Worm (Caenorhabditis elegans) whole organism, mixed stage, embryonic: Measurements from ENCODE around the gene bus-18.

Experiments used
- M03D4.4 ChIP-seq: sonication (generic microtip); optimal IDR thresholded peaks from 2 replicates; lab custom pipeline; 2017; ENCODE audit warnings: mild to moderate bottlenecking, missing genetic modification characterization, missing compliant biosample characterization
- bed-3 ChIP-seq: fragments of 200-800 bp; sonication (Bioruptor generic); optimal IDR thresholded peaks from 3 replicates; lab custom pipeline; 2018; ENCODE audit warnings: mild to moderate bottlenecking, missing genetic modification characterization, moderate library complexity, missing compliant biosample characterization
- blmp-1 ChIP-seq: fragments of 150-350 bp; optimal IDR thresholded peaks from 2 replicates; lab custom pipeline; 2014; ENCODE audit warnings: missing biosample characterization, missing genetic modification characterization
- ceh-39 ChIP-seq: fragments of 150-350 bp; optimal IDR thresholded peaks from 2 replicates; lab custom pipeline; 2014; ENCODE audit warnings: missing biosample characterization, missing genetic modification characterization
- ceh-43 ChIP-seq: fragments of 200-800 bp; sonication (Bioruptor generic); optimal IDR thresholded peaks from 2 replicates; lab custom pipeline; 2018; ENCODE audit warnings: mild to moderate bottlenecking, missing genetic modification characterization, moderate library complexity, missing compliant biosample characterization
- ceh-83 ChIP-seq: fragments of 200-800 bp; sonication (Bioruptor generic); optimal IDR thresholded peaks from 2 replicates; lab custom pipeline; 2018; ENCODE audit warnings: mild to moderate bottlenecking, missing genetic modification characterization, missing compliant biosample characterization
- ces-1 ChIP-seq: fragments of 150-350 bp; optimal IDR thresholded peaks from 2 replicates; lab custom pipeline; 2014; ENCODE audit warnings: missing biosample characterization, missing genetic modification reagents, missing genetic modification characterization
- drap-1 ChIP-seq: fragments of 200-800 bp; sonication (Bioruptor generic); optimal IDR thresholded peaks from 3 replicates; lab custom pipeline; 2018; ENCODE audit warnings: mild to moderate bottlenecking, missing genetic modification characterization, missing compliant biosample characterization
- elt-1 ChIP-seq: sonication (generic microtip); optimal IDR thresholded peaks from 2 replicates; lab custom pipeline; 2017; ENCODE audit warnings: missing genetic modification characterization, mild to moderate bottlenecking, missing compliant biosample characterization, antibody characterized with exemption, moderate library complexity, borderline replicate concordance; ENCODE audit not compliant: insufficient read depth
- elt-3 ChIP-seq: fragments of 150-350 bp; optimal IDR thresholded peaks from 2 replicates; lab custom pipeline; 2014; ENCODE audit warnings: missing biosample characterization, missing genetic modification characterization
- flh-1 ChIP-seq: fragments of 200-800 bp; sonication (Bioruptor generic); optimal IDR thresholded peaks from 2 replicates; lab custom pipeline; 2018; ENCODE audit warnings: mild to moderate bottlenecking, missing genetic modification characterization, moderate library complexity, missing compliant biosample characterization
- ham-2 ChIP-seq: fragments of 200-800 bp; sonication (Bioruptor generic); optimal IDR thresholded peaks from 2 replicates; lab custom pipeline; 2018; ENCODE audit warnings: mild to moderate bottlenecking, missing genetic modification characterization, missing compliant biosample characterization
- hlh-1 ChIP-seq: fragments of 150-350 bp; optimal IDR thresholded peaks from 2 replicates; lab custom pipeline; 2014; ENCODE audit warnings: missing biosample characterization, missing genetic modification reagents, missing genetic modification characterization
- lin-13 ChIP-seq: fragments of 150-350 bp; optimal IDR thresholded peaks from 2 replicates; lab custom pipeline; 2014; ENCODE audit warnings: missing biosample characterization, missing genetic modification characterization
- lsy-2 ChIP-seq: fragments of 150-350 bp; optimal IDR thresholded peaks from 2 replicates; lab custom pipeline; 2014; ENCODE audit warnings: missing biosample characterization, missing genetic modification characterization
- mab-5 ChIP-seq: fragments of 150-350 bp; optimal IDR thresholded peaks from 2 replicates; lab custom pipeline; 2014; ENCODE audit warnings: missing biosample characterization, missing genetic modification characterization
- mep-1 ChIP-seq: fragments of 150-350 bp; optimal IDR thresholded peaks from 2 replicates; lab custom pipeline; 2017; ENCODE audit warnings: missing biosample characterization, missing genetic modification reagents, missing genetic modification characterization, inconsistent platforms
- nhr-12 ChIP-seq: fragments of 150-350 bp; optimal IDR thresholded peaks from 2 replicates; lab custom pipeline; 2014; ENCODE audit warnings: missing biosample characterization, missing genetic modification characterization
- nhr-2 ChIP-seq: fragments of 150-350 bp; optimal IDR thresholded peaks from 2 replicates; lab custom pipeline; 2014; ENCODE audit warnings: missing biosample characterization, missing genetic modification characterization
- nhr-237 ChIP-seq: fragments of 150-350 bp; optimal IDR thresholded peaks from 2 replicates; lab custom pipeline; 2014; ENCODE audit warnings: missing biosample characterization, missing genetic modification characterization
- nhr-28 ChIP-seq: fragments of 150-350 bp; optimal IDR thresholded peaks from 2 replicates; lab custom pipeline; 2014; ENCODE audit warnings: missing biosample characterization, missing genetic modification characterization
- nhr-76 ChIP-seq: sonication (generic microtip); optimal IDR thresholded peaks from 2 replicates; lab custom pipeline; 2017; ENCODE audit warnings: missing biosample characterization, missing genetic modification characterization
- pha-4 ChIP-seq: fragments of 150-350 bp; optimal IDR thresholded peaks from 2 replicates; lab custom pipeline; 2018; ENCODE audit warnings: missing biosample characterization, missing genetic modification reagents, missing genetic modification characterization
- sem-2 ChIP-seq: fragments of 200-800 bp; sonication (Bioruptor generic); optimal IDR thresholded peaks from 2 replicates; lab custom pipeline; 2018; ENCODE audit warnings: mild to moderate bottlenecking, missing genetic modification characterization, missing compliant biosample characterization
- snpc-4 ChIP-seq: fragments of 150-350 bp; optimal IDR thresholded peaks from 2 replicates; lab custom pipeline; 2014; ENCODE audit warnings: missing biosample characterization, missing genetic modification characterization
- unc-120 ChIP-seq: sonication (generic microtip); optimal IDR thresholded peaks from 2 replicates; lab custom pipeline; 2017; ENCODE audit warnings: missing genetic modification characterization, missing compliant biosample characterization; ENCODE audit not compliant: poor library complexity, severe bottlenecking
- unc-39 ChIP-seq: fragments of 150-350 bp; optimal IDR thresholded peaks from 2 replicates; lab custom pipeline; 2014; ENCODE audit warnings: missing biosample characterization, missing genetic modification characterization
- unc-62 ChIP-seq: fragments of 150-350 bp; optimal IDR thresholded peaks from 2 replicates; lab custom pipeline; 2014; ENCODE audit warnings: missing biosample characterization, missing genetic modification reagents, missing genetic modification characterization
- ztf-11 ChIP-seq: fragments of 150-350 bp; optimal IDR thresholded peaks from 2 replicates; lab custom pipeline; 2014; ENCODE audit warnings: missing biosample characterization, missing genetic modification characterization

The bus-18 gene

DNA sequence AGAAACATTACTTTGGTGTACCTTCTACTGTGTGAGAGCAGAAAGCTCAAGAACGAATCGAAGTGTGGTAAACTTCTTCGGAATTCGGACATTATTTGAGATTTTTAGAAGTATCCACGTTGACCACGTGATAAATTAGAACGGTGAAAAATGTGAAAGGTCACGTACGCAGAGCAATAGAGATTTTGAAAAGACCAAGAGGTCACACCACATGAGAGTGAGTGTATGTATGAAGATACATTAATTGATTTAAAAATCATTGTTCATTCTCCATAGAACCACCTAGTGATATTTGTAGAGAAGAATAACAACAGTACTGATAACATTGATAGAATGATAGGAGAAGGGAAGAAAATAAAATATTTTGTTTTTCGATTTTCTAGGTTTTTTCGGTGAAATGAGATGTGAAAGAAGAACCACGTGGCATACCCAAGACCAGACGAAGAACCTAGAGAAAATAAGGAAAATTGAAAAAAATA lies 49.0 kb downstream of the bus-18 start, which contains the start of gene pyc-1:
TSS of gene pyc-1 (minus strand) at position 69 of the 479 bp plus-strand sequence.
- TF ChIP-seq snpc-4: no peak
- no peak for TF ChIP-seq ham-2 (GFP tag; lab: Kevin White, UChicago)
- no peak for TF ChIP-seq lin-13 (tag; lab: Kevin White, UChicago)
- no peak for TF ChIP-seq lsy-2 (tag; lab: Kevin White, UChicago)
- TF ChIP-seq unc-62 (GFP tag; lab: Kevin White, UChicago): no peak
- no peak for TF ChIP-seq mab-5 (tag; lab: Kevin White, UChicago)
- TF ChIP-seq nhr-237 (tag; lab: Kevin White, UChicago): no peak
- TF ChIP-seq ceh-39 (tag; lab: Kevin White, UChicago): no peak
- no peak for TF ChIP-seq nhr-2
- TF ChIP-seq ceh-43 (GFP tag; lab: Kevin White, UChicago): no peak
- no peak for TF ChIP-seq flh-1
- TF ChIP-seq nhr-28 (tag; lab: Kevin White, UChicago): no peak
- TF ChIP-seq bed-3 (GFP tag; lab: Kevin White, UChicago): no peak
- no peak for TF ChIP-seq ces-1
- no peak for TF ChIP-seq hlh-1 (tag; lab: Kevin White, UChicago)

DNA sequence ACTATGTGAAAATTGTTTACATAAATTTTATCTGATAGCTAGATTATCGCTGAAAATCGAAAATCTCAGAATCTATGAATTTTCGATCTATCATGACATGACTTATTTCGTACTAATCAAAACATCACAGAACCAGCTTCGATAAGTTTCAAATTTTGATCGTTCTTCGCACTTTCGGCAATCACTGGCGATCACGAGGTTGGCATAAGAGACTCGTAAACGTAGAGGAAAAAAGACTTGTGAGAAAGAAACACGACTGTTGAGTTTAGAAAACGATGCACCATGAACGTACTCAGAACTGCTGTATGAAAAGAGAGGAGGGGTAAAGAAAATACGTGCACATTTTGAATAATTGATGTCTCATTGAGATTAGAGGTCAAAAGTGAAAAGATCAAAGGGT lies 50.5 kb downstream of the bus-18 start:
- TF ChIP-seq drap-1 (GFP tag; lab: Kevin White, UChicago): no peak
- no peak for TF ChIP-seq bed-3 (GFP tag; lab: Kevin White, UChicago)
- no peak for TF ChIP-seq blmp-1 (tag; lab: Kevin White, UChicago)
- no peak for TF ChIP-seq unc-120
- no peak for TF ChIP-seq flh-1
- no peak for TF ChIP-seq ceh-83 (GFP tag; lab: Kevin White, UChicago)
- no peak for TF ChIP-seq pha-4 (tag; lab: Kevin White, UChicago)
- TF ChIP-seq mep-1 (tag; lab: Kevin White, UChicago): no peak
- TF ChIP-seq M03D4.4 (tag; lab: Kevin White, UChicago): no peak
- TF ChIP-seq snpc-4: no peak
- TF ChIP-seq ceh-39 (tag; lab: Kevin White, UChicago): no peak
- TF ChIP-seq unc-39: no peak
- no peak for TF ChIP-seq sem-2 (GFP tag; lab: Kevin White, UChicago)
- no peak for TF ChIP-seq nhr-237 (tag; lab: Kevin White, UChicago)
- no peak for TF ChIP-seq elt-1
- no peak for TF ChIP-seq ceh-43 (GFP tag; lab: Kevin White, UChicago)
- TF ChIP-seq nhr-76 (tag; lab: Kevin White, UChicago): no peak
- TF ChIP-seq elt-3 (tag; lab: Kevin White, UChicago): no peak
- TF ChIP-seq unc-62 (GFP tag; lab: Kevin White, UChicago): no peak

DNA sequence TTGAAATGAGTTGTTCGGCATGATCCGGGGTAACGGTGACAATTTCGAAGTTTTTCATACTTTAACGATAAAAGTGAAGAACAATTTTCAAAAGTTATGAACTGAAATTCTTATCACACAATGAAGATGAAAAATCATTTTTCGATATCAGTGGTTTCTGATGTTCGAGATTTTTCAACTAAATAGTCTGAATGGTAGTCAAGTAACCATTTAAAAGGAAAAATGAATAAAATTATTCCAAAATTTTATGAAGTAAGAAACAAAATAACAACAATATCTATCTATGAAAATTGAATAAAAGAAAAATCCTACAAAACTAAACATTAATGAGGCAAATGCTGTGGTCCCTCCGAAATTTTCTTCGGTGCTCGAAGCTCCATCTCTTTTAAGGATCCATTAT lies 52.1 kb downstream of the bus-18 start, which contains the start of gene D2023.4:
TSS of gene D2023.4 (minus strand) at position 101 of the 400 bp plus-strand sequence.
- TF ChIP-seq ham-2 (GFP tag; lab: Kevin White, UChicago): no peak
- no peak for TF ChIP-seq ztf-11 (tag; lab: Kevin White, UChicago)
- TF ChIP-seq mab-5 (tag; lab: Kevin White, UChicago): no peak
- no peak for TF ChIP-seq mep-1 (tag; lab: Kevin White, UChicago)
- no peak for TF ChIP-seq nhr-12
- no peak for TF ChIP-seq snpc-4
